Worm (Caenorhabditis elegans) whole organism, L2 larva: ENCODE data around the gene smc-5.

Experiments used
- R02D3.7 ChIP-seq: fragments of 150-350 bp; optimal IDR thresholded peaks from 2 replicates; lab custom pipeline; 2014; ENCODE audit warnings: missing biosample characterization, missing genetic modification characterization
- ama-1 ChIP-seq: fragments of 150-350 bp; optimal IDR thresholded peaks from 2 replicates; lab custom pipeline; 2018; ENCODE audit warnings: inconsistent platforms
- unc-55 ChIP-seq: fragments of 150-350 bp; sonication (generic microtip); optimal IDR thresholded peaks from 3 replicates; lab custom pipeline; 2014; ENCODE audit warnings: missing biosample characterization, missing genetic modification reagents, missing genetic modification characterization

DNA sequence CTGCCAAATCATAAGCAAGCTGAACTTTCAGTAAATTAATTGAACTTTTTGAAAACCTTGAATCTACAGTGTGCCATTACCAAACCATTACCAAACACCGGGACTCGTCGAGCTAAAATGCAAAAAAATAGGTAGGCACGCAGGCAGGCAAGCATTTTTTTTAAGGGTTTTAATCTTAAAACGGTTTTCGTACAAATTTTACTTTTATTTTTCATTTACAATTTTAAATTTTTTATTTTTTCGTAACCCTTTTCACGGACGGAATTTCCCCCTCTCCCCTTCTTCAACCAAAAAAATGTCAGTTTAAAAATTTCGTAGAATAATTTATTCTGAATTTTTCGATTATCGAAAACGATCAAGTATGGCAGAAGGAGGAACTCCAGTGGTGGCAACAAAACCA is 47.5 kb upstream of the smc-5 start, which contains the start of gene F59A6.2:
- TF ChIP-seq unc-55 (GFP tag; lab: Kevin White, UChicago) (no peak), R02D3.7 (tag; lab: Kevin White, UChicago) (no peak), ama-1 (lab: Kevin White, UChicago) (no peak)
